Fruit fly (Drosophila melanogaster) whole organism, prepupa: ENCODE data around the gene Irk3.

ENCODE experiments used
- Blimp-1 ChIP-seq: fragments of 200-800 bp; sonication (Bioruptor generic); optimal IDR thresholded peaks from 3 replicates; lab custom pipeline; 2017; ENCODE audit warnings: missing biosample characterization, missing genetic modification characterization, mild to moderate bottlenecking, moderate library complexity, missing genetic modification reagents
- CG11294 ChIP-seq: fragments of 200-800 bp; sonication (Bioruptor generic); IDR thresholded peaks from 2 replicates; pipeline ENCODE4 v1.3.6; 2022; ENCODE audit warnings: missing biosample characterization, missing genetic modification characterization
- Met ChIP-seq: fragments of 200-800 bp; sonication (Bioruptor generic); optimal IDR thresholded peaks from 3 replicates; lab custom pipeline; 2016; ENCODE audit warnings: missing biosample characterization, missing genetic modification characterization
- Sox102F ChIP-seq: fragments of 200-800 bp; sonication (Bioruptor generic); optimal IDR thresholded peaks from 2 replicates; lab custom pipeline; 2016; ENCODE audit warnings: missing biosample characterization, mild to moderate bottlenecking, missing genetic modification characterization
- Sox15 ChIP-seq: fragments of 200-800 bp; sonication (Bioruptor generic); optimal IDR thresholded peaks from 3 replicates; lab custom pipeline; 2016; ENCODE audit warnings: missing biosample characterization, missing genetic modification characterization
- achi ChIP-seq: fragments of 200-800 bp; sonication (Bioruptor generic); optimal IDR thresholded peaks from 3 replicates; lab custom pipeline; 2016; ENCODE audit warnings: missing biosample characterization, missing genetic modification characterization
- dac ChIP-seq: fragments of 200-800 bp; sonication (Bioruptor generic); optimal IDR thresholded peaks from 2 replicates; lab custom pipeline; 2017; ENCODE audit warnings: missing biosample characterization, mild to moderate bottlenecking, missing genetic modification characterization
- salr ChIP-seq, 2 experiments: fragments of 200-800 bp; sonication (Bioruptor generic); optimal IDR thresholded peaks; 3 replicates each; lab custom pipeline; 2016 to 2018; ENCODE audit warnings: missing biosample characterization in 2 of 2, missing genetic modification characterization in 2 of 2, mild to moderate bottlenecking in 1 of 2

DNA sequence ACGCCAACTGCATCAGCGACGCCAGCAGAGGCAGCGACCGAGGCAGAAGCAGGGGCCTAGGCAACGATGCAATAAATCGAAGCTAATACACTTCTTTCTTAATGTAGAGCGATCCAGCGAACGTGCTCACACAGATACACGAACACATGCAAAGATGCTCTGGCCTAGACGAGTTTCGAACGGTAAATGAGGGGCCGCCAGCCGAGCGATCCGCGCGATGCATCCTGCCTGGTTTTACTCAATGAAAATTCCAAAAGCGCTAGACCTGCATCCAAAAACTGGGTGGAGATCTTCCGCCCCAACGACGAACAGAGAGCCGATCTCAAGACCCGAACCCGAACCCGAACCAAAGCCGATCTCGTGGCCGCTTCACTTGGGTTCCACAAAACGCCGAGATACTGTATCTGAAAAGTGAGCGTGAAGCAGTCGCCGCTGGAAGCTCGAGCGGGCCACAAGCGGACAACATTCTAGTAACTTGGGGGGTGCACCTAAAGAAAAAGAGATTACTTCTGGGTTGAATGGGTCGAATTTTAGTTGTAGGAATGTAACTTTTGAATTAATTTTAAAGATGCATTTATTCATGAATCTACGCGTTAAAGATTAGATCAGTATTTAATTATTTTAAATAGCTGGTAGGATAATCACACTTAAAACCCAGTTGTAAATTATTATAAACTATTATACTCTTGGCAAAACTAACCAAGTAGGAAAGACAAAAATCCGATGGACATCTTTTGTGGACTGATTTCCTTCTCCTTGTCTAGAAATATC lies 19.4 kb upstream of the Irk3 start:
- TF ChIP-seq dac (no peak), Met (no peak), Blimp-1 (GFP tag; lab: Kevin White, UChicago) (no peak), Sox102F (GFP tag; lab: Kevin White, UChicago) (peak; percentile 6), CG11294 (GFP tag; lab: Robert Waterston, UW) (no peak), salr (GFP tag; optimal IDR thresholded peaks at IDR 0.05; lab: Kevin White, UChicago) (no peak), achi (GFP tag; lab: Kevin White, UChicago) (no peak), Sox15 (GFP tag; lab: Kevin White, UChicago) (no peak)
